Worm (Caenorhabditis elegans) whole organism, mixed stage, embryonic: ENCODE data around the gene chw-1.

Experiments
- M03D4.4 ChIP-seq: sonication (generic microtip); optimal IDR thresholded peaks from 2 replicates; lab custom pipeline; 2017; ENCODE audit warnings: mild to moderate bottlenecking, missing genetic modification characterization, missing compliant biosample characterization
- lsy-2 ChIP-seq: fragments of 150-350 bp; optimal IDR thresholded peaks from 2 replicates; lab custom pipeline; 2014; ENCODE audit warnings: missing biosample characterization, missing genetic modification characterization
- mab-5 ChIP-seq: fragments of 150-350 bp; optimal IDR thresholded peaks from 2 replicates; lab custom pipeline; 2014; ENCODE audit warnings: missing biosample characterization, missing genetic modification characterization
- nhr-12 ChIP-seq: fragments of 150-350 bp; optimal IDR thresholded peaks from 2 replicates; lab custom pipeline; 2014; ENCODE audit warnings: missing biosample characterization, missing genetic modification characterization
- nhr-28 ChIP-seq: fragments of 150-350 bp; optimal IDR thresholded peaks from 2 replicates; lab custom pipeline; 2014; ENCODE audit warnings: missing biosample characterization, missing genetic modification characterization
- nhr-76 ChIP-seq: sonication (generic microtip); optimal IDR thresholded peaks from 2 replicates; lab custom pipeline; 2017; ENCODE audit warnings: missing biosample characterization, missing genetic modification characterization
- sem-2 ChIP-seq: fragments of 200-800 bp; sonication (Bioruptor generic); optimal IDR thresholded peaks from 2 replicates; lab custom pipeline; 2018; ENCODE audit warnings: mild to moderate bottlenecking, missing genetic modification characterization, missing compliant biosample characterization
- snpc-4 ChIP-seq: fragments of 150-350 bp; optimal IDR thresholded peaks from 2 replicates; lab custom pipeline; 2014; ENCODE audit warnings: missing biosample characterization, missing genetic modification characterization
- unc-39 ChIP-seq: fragments of 150-350 bp; optimal IDR thresholded peaks from 2 replicates; lab custom pipeline; 2014; ENCODE audit warnings: missing biosample characterization, missing genetic modification characterization
- unc-62 ChIP-seq: fragments of 150-350 bp; optimal IDR thresholded peaks from 2 replicates; lab custom pipeline; 2014; ENCODE audit warnings: missing biosample characterization, missing genetic modification reagents, missing genetic modification characterization
- ztf-11 ChIP-seq: fragments of 150-350 bp; optimal IDR thresholded peaks from 2 replicates; lab custom pipeline; 2014; ENCODE audit warnings: missing biosample characterization, missing genetic modification characterization

ce11 chrV:10476864-10477443, 14.9 kb downstream of the chw-1 start:
- TF ChIP-seq sem-2 (no peak), unc-62 (GFP tag; lab: Kevin White, UChicago) (no peak), nhr-12 (tag; lab: Kevin White, UChicago) (no peak), M03D4.4 (no peak), unc-39 (tag; lab: Kevin White, UChicago) (no peak), ztf-11 (tag; lab: Kevin White, UChicago) (no peak), nhr-28 (no peak), snpc-4 (no peak), nhr-76 (tag; lab: Kevin White, UChicago) (no peak), mab-5 (tag; lab: Kevin White, UChicago) (no peak), lsy-2 (no peak)
